Fruit fly (Drosophila melanogaster) whole organism, embryonic: ENCODE measurements around the gene CG4382.

Experiments
- Aef1 ChIP-seq: fragments of 200-800 bp; sonication (Bioruptor generic); IDR thresholded peaks from 3 replicates; pipeline ENCODE4 v1.3.6; 2022; ENCODE audit warnings: missing biosample characterization, missing genetic modification characterization
- CG1024 ChIP-seq: fragments of 200-800 bp; sonication (Bioruptor generic); IDR thresholded peaks from 2 replicates; pipeline ENCODE4 v1.3.6; 2022; ENCODE audit warnings: missing biosample characterization, missing genetic modification characterization
- CG10543 ChIP-seq: fragments of 200-800 bp; sonication (Bioruptor generic); optimal IDR thresholded peaks from 3 replicates; lab custom pipeline; 2017; ENCODE audit warnings: missing biosample characterization, mild to moderate bottlenecking, missing genetic modification characterization, moderate library complexity
- CG13123 ChIP-seq: fragments of 200-800 bp; sonication (Bioruptor generic); optimal IDR thresholded peaks from 2 replicates; lab custom pipeline; 2016; ENCODE audit warnings: missing biosample characterization, missing genetic modification characterization
- CG34422 ChIP-seq: fragments of 200-800 bp; sonication (Bioruptor generic); IDR thresholded peaks from 3 replicates; pipeline ENCODE4 v1.3.6; 2022; ENCODE audit warnings: missing biosample characterization, missing genetic modification characterization
- CG9215 ChIP-seq: fragments of 200-800 bp; sonication (Bioruptor generic); IDR thresholded peaks from 2 replicates; pipeline ENCODE4 v1.3.6; 2022; ENCODE audit warnings: missing biosample characterization, missing genetic modification characterization
- NC2α ChIP-seq: fragments of 200-800 bp; sonication (Bioruptor generic); optimal IDR thresholded peaks from 2 replicates; lab custom pipeline; 2016; ENCODE audit warnings: missing biosample characterization, missing genetic modification characterization
- Scr ChIP-seq: fragments of 200-800 bp; sonication (Bioruptor generic); IDR thresholded peaks from 2 replicates; pipeline ENCODE4 v1.3.6; 2022; ENCODE audit warnings: missing biosample characterization, missing genetic modification characterization; ENCODE audit not compliant: partially characterized antibody
- Ssrp ChIP-seq: fragments of 200-800 bp; sonication (Bioruptor generic); optimal IDR thresholded peaks from 2 replicates; lab custom pipeline; 2018; ENCODE audit warnings: missing biosample characterization, mild to moderate bottlenecking, missing genetic modification characterization, moderate library complexity
- psq ChIP-seq: fragments of 200-800 bp; sonication (Bioruptor generic); optimal IDR thresholded peaks from 2 replicates; lab custom pipeline; 2017; ENCODE audit warnings: missing biosample characterization, missing genetic modification characterization
- trh ChIP-seq: fragments of 200-800 bp; sonication (Bioruptor generic); optimal IDR thresholded peaks from 2 replicates; lab custom pipeline; 2016; ENCODE audit warnings: missing biosample characterization, missing genetic modification characterization

DNA sequence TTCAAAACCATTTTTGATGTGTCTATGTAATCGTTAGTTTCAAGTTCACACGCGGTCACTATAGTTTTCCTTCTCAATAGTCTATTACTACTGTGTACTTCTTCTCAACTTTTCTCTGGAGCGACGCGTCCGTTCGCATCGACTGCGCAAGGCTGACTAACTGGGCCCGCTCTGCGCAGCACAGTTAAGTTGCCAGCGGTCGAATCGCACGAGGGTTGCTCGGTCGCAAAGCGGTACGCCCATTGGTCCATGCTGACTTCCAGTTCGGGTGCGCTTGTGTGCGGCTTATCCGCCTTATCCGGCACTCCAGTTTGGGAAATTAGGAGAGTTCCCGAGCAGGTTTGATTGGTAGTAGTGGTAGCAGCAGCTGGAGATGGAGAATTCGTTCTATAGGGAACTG lies 19.1 kb downstream of the CG4382 start, which contains the start of gene gcm:
- TF ChIP-seq CG34422 (GFP tag; lab: Robert Waterston, UW) (no peak), Aef1 (GFP tag; lab: Robert Waterston, UW) (no peak), CG10543 (GFP tag; lab: Kevin White, UChicago) (no peak), trh (GFP tag; lab: Kevin White, UChicago) (no peak), Ssrp (tag; lab: Kevin White, UChicago) (no peak), NC2α (no peak), CG9215 (GFP tag; lab: Robert Waterston, UW) (no peak), CG13123 (GFP tag; lab: Kevin White, UChicago) (no peak), psq (no peak), CG1024 (GFP tag; lab: Robert Waterston, UW) (no peak), Scr (GFP tag; lab: Robert Waterston, UW) (no peak)
